Worm (Caenorhabditis elegans): Measurements from ENCODE around the gene H10D18.1.

- TF ChIP-seq ztf-29 (GFP tag; IDR thresholded peaks at IDR 0.05) (no peak), T22C8.4 (GFP tag; IDR thresholded peaks at IDR 0.05) (no peak), klf-2 (GFP tag; conservative IDR thresholded peaks at IDR 0.05) (no peak), flt-1 (GFP tag; IDR thresholded peaks at IDR 0.05) (no peak), med-1 (GFP tag; optimal IDR thresholded peaks at IDR 0.05; ENCODE audit: insufficient read depth) (no peak), tab-1 (GFP tag; IDR thresholded peaks at IDR 0.05) (no peak)
These were observed 9.1 kb upstream of the H10D18.1 start, which contains the start of gene srw-7 for ce11 chrV:3805961-3806360.
